Worm (Caenorhabditis elegans): ENCODE measurements around the gene Y53F4B.11.

- TF ChIP-seq mef-2 (tag; optimal IDR thresholded peaks at IDR 0.05) (no peak), rnt-1 (tag; optimal IDR thresholded peaks at IDR 0.05) (no peak)
These were observed 47.7 kb downstream of the Y53F4B.11 start, which contains the start of gene Y53F4B.17 for ce11 chrII:15058282-15058681.

Measured in whole organism, L1 larva.